Worm (Caenorhabditis elegans): ENCODE data around the gene F52C6.2.

Gene F52C6.2

ce11 chrII:1901981-1902380 lies 24.3 kb upstream of the F52C6.2 start, which contains the start of gene math-23:
TSS of gene math-23 (plus strand) at chrII:1902281.
- TF ChIP-seq unc-130 (tag; optimal IDR thresholded peaks at IDR 0.05) (no peak), mab-9 (GFP tag; IDR thresholded peaks at IDR 0.05) (no peak), grh-1 (GFP tag; IDR thresholded peaks at IDR 0.05) (no peak), nhr-11 (tag; optimal IDR thresholded peaks at IDR 0.05) (no peak), ceh-82 (tag; optimal IDR thresholded peaks at IDR 0.05) (no peak), blmp-1 (tag; optimal IDR thresholded peaks at IDR 0.05) (no peak), mef-2 (tag; optimal IDR thresholded peaks at IDR 0.05) (no peak), unc-62 (GFP tag; optimal IDR thresholded peaks at IDR 0.05) (no peak)

- TF ChIP-seq nhr-237 (tag; optimal IDR thresholded peaks at IDR 0.05) (no peak), tbx-2 (tag; optimal IDR thresholded peaks at IDR 0.05) (no peak), egl-27 (tag; optimal IDR thresholded peaks at IDR 0.05) (no peak), ceh-82 (tag; optimal IDR thresholded peaks at IDR 0.05) (no peak), mep-1 (tag; optimal IDR thresholded peaks at IDR 0.05) (no peak)
Measured at ce11 chrII:1905104-1905503, 21.2 kb upstream of the F52C6.2 start, which contains the start of gene math-22. TSS of gene math-22 (plus strand) at chrII:1905404.

- TF ChIP-seq mab-9 (GFP tag; IDR thresholded peaks at IDR 0.05): no peak
- TF ChIP-seq elt-2 (tag; optimal IDR thresholded peaks at IDR 0.05): no peak
- TF ChIP-seq lin-15B (tag; optimal IDR thresholded peaks at IDR 0.05): no peak
Measured at ce11 chrII:1912741-1913140, 13.5 kb upstream of the F52C6.2 start, which contains the start of gene math-31. TSS of gene math-31 (minus strand) at chrII:1912841.

ce11 chrII:1917862-1918261 lies 8.4 kb upstream of the F52C6.2 start, which contains the start of gene bath-4:
TSS of gene bath-4 (minus strand) at chrII:1917962.
- TF ChIP-seq pag-3 (tag; optimal IDR thresholded peaks at IDR 0.05; ENCODE audit: borderline replicate concordance, insufficient read depth) (no peak), ces-1 (GFP tag; optimal IDR thresholded peaks at IDR 0.05) (no peak), tlp-1 (tag; optimal IDR thresholded peaks at IDR 0.05) (no peak), sup-37 (GFP tag; optimal IDR thresholded peaks at IDR 0.05) (no peak), nhr-71 (tag; optimal IDR thresholded peaks at IDR 0.05) (no peak), blmp-1 (tag; optimal IDR thresholded peaks at IDR 0.05) (no peak), lin-39 (tag; optimal IDR thresholded peaks at IDR 0.05) (no peak), ztf-4 (tag; optimal IDR thresholded peaks at IDR 0.05) (no peak), nhr-77 (tag; optimal IDR thresholded peaks at IDR 0.05) (no peak)

- no peak for TF ChIP-seq ceh-82 (tag; optimal IDR thresholded peaks at IDR 0.05)
- TF ChIP-seq ceh-63 (GFP tag; optimal IDR thresholded peaks at IDR 0.05): no peak
- TF ChIP-seq F16B12.6 (tag; optimal IDR thresholded peaks at IDR 0.05): no peak
- TF ChIP-seq fos-1 (tag; optimal IDR thresholded peaks at IDR 0.05): no peak
- TF ChIP-seq efl-1 (optimal IDR thresholded peaks at IDR 0.05): no peak
- peak in 1 of 2 experiments; percentile 62 for TF ChIP-seq efl-1 (GFP tag; optimal IDR thresholded peaks at IDR 0.05 in 1 of 2)
- TF ChIP-seq tbx-2 (tag; optimal IDR thresholded peaks at IDR 0.05): no peak
Measured at ce11 chrII:1921018-1921417, 5.2 kb upstream of the F52C6.2 start, which contains the start of gene bath-7. TSS of gene bath-7 (minus strand) at chrII:1921118.

- TF ChIP-seq C34B4.2 (tag; optimal IDR thresholded peaks at IDR 0.05): no peak
- TF ChIP-seq ztf-4 (tag; optimal IDR thresholded peaks at IDR 0.05): no peak
- TF ChIP-seq dsc-1 (tag; optimal IDR thresholded peaks at IDR 0.05): no peak
- no peak for TF ChIP-seq elt-2 (tag; optimal IDR thresholded peaks at IDR 0.05)
- TF ChIP-seq fkh-4 (tag; optimal IDR thresholded peaks at IDR 0.05; ENCODE audit: borderline replicate concordance): no peak
- no peak for TF ChIP-seq nhr-20 (tag; optimal IDR thresholded peaks at IDR 0.05)
- TF ChIP-seq isw-1 (GFP tag; IDR thresholded peaks at IDR 0.05): no peak
- no peak for TF ChIP-seq jun-1 (tag; optimal IDR thresholded peaks at IDR 0.05)
- no peak for TF ChIP-seq lsy-2 (tag; optimal IDR thresholded peaks at IDR 0.05)
- no peak for TF ChIP-seq aly-2 (tag; optimal IDR thresholded peaks at IDR 0.05)
- no peak for TF ChIP-seq mep-1 (tag; optimal IDR thresholded peaks at IDR 0.05)
- TF ChIP-seq skn-1 (tag; optimal IDR thresholded peaks at IDR 0.05): no peak
Measured at ce11 chrII:1922665-1923187, 3.5 kb upstream of the F52C6.2 start, which contains the start of the genes bath-2 and F52C6.4. TSS of gene bath-2 (minus strand) at chrII:1922765. TSS of gene F52C6.4 (plus strand) at chrII:1923137.
